Worm (Caenorhabditis elegans): ENCODE measurements around the gene unc-32.

The unc-32 gene

ce11 chrIII:8888956-8889355 is 16.5 kb upstream of the unc-32 start, which contains the start of gene ZK637.14 (continued):
- TF ChIP-seq hlh-11 (tag; optimal IDR thresholded peaks at IDR 0.05) = peak; percentile 51
- no peak for TF ChIP-seq php-3 (GFP tag; IDR thresholded peaks at IDR 0.05)
- TF ChIP-seq zag-1 (tag; optimal IDR thresholded peaks at IDR 0.05) = no peak
- no peak for TF ChIP-seq vab-7 (GFP tag; IDR thresholded peaks at IDR 0.05)
- peak; percentile 16 to 81 for TF ChIP-seq lsy-2 (tag; optimal IDR thresholded peaks at IDR 0.05)
- no peak for TF ChIP-seq aly-2 (tag; optimal IDR thresholded peaks at IDR 0.05)
- TF ChIP-seq lim-7 (GFP tag; IDR thresholded peaks at IDR 0.05) = no peak
- no peak for TF ChIP-seq snpc-4 (tag; optimal IDR thresholded peaks at IDR 0.05)
- no peak for TF ChIP-seq nhr-77 (tag; optimal IDR thresholded peaks at IDR 0.05)
- TF ChIP-seq egl-43 (GFP tag; IDR thresholded peaks at IDR 0.05) = no peak
- no peak for TF ChIP-seq ztf-11 (tag; optimal IDR thresholded peaks at IDR 0.05)
- TF ChIP-seq nhr-11 (tag; optimal IDR thresholded peaks at IDR 0.05) = peak; percentile 32
- TF ChIP-seq ZK546.5 (tag; optimal IDR thresholded peaks at IDR 0.05) = no peak
- no peak for TF ChIP-seq Y48G9A.11 (GFP tag; IDR thresholded peaks at IDR 0.05)
- peak; percentile 59 for TF ChIP-seq mep-1 (tag; optimal IDR thresholded peaks at IDR 0.05)
- no peak for TF ChIP-seq fkh-10 (GFP tag; optimal IDR thresholded peaks at IDR 0.05)
- TF ChIP-seq arid-1 (GFP tag; conservative IDR thresholded peaks at IDR 0.05) = no peak
- TF ChIP-seq lin-15B (tag; optimal IDR thresholded peaks at IDR 0.05) = no peak
- TF ChIP-seq nhr-42 (GFP tag; IDR thresholded peaks at IDR 0.05) = no peak
- no peak for TF ChIP-seq pqm-1 (tag; optimal IDR thresholded peaks at IDR 0.05)
- TF ChIP-seq sdz-12 (GFP tag; optimal IDR thresholded peaks at IDR 0.05) = no peak
- no peak for TF ChIP-seq unc-130 (GFP tag; optimal IDR thresholded peaks at IDR 0.05)
- no peak for TF ChIP-seq dmd-6 (GFP tag; IDR thresholded peaks at IDR 0.05)
- no peak for TF ChIP-seq nhr-102 (tag; optimal IDR thresholded peaks at IDR 0.05)
- no peak for TF ChIP-seq nhr-48 (tag; optimal IDR thresholded peaks at IDR 0.05)
- no peak for TF ChIP-seq Y105C5A.15 (GFP tag; IDR thresholded peaks at IDR 0.05)
- TF ChIP-seq nhr-25 (tag; optimal IDR thresholded peaks at IDR 0.05; ENCODE audit: borderline replicate concordance, insufficient read depth) = no peak
- TF ChIP-seq ama-1 (optimal IDR thresholded peaks at IDR 0.05) = no peak
- TF ChIP-seq ctbp-1 (GFP tag; IDR thresholded peaks at IDR 0.05) = no peak
- peak in 1 of 2 experiments; percentile 27 for TF ChIP-seq hif-1 (tag; optimal IDR thresholded peaks at IDR 0.05)
- no peak for TF ChIP-seq daf-12 (tag; optimal IDR thresholded peaks at IDR 0.05)
- peak; percentile 55 for TF ChIP-seq dpl-1 (GFP tag; optimal IDR thresholded peaks at IDR 0.05)
- no peak for TF ChIP-seq nhr-41 (GFP tag; IDR thresholded peaks at IDR 0.05)
- TF ChIP-seq ceh-62 (tag; optimal IDR thresholded peaks at IDR 0.05) = no peak
- no peak for TF ChIP-seq R02D3.7 (tag; optimal IDR thresholded peaks at IDR 0.05)
- TF ChIP-seq daf-16 (GFP tag; optimal IDR thresholded peaks at IDR 0.05) = no peak
- TF ChIP-seq daf-16 (tag; optimal IDR thresholded peaks at IDR 0.05) = peak; percentile 28
- no peak for TF ChIP-seq nhr-111 (GFP tag; optimal IDR thresholded peaks at IDR 0.05)
- TF ChIP-seq zip-11 (GFP tag; IDR thresholded peaks at IDR 0.05) = no peak
- no peak for TF ChIP-seq F26F4.8 (GFP tag; conservative IDR thresholded peaks at IDR 0.05)
- no peak for TF ChIP-seq ces-1 (GFP tag; optimal IDR thresholded peaks at IDR 0.05)
- no peak for TF ChIP-seq D1046.2 (GFP tag; IDR thresholded peaks at IDR 0.05)
- TF ChIP-seq ceh-82 (tag; optimal IDR thresholded peaks at IDR 0.05) = no peak
- no peak for TF ChIP-seq Y5F2A.4 (GFP tag; optimal IDR thresholded peaks at IDR 0.05)
- no peak for TF ChIP-seq tag-97 (GFP tag; IDR thresholded peaks at IDR 0.05)
- TF ChIP-seq unc-39 (tag; optimal IDR thresholded peaks at IDR 0.05) = no peak

Measured in whole organism, L4 larva.